Worm (Caenorhabditis elegans) whole organism, mixed stage, embryonic: ENCODE measurements around the gene T05A12.4.

Experiments
- elt-1 ChIP-seq: sonication (generic microtip); optimal IDR thresholded peaks from 2 replicates; lab custom pipeline; 2017; ENCODE audit warnings: missing genetic modification characterization, mild to moderate bottlenecking, missing compliant biosample characterization, antibody characterized with exemption, moderate library complexity, borderline replicate concordance; ENCODE audit not compliant: insufficient read depth
- elt-3 ChIP-seq: fragments of 150-350 bp; optimal IDR thresholded peaks from 2 replicates; lab custom pipeline; 2014; ENCODE audit warnings: missing biosample characterization, missing genetic modification characterization
- ham-2 ChIP-seq: fragments of 200-800 bp; sonication (Bioruptor generic); optimal IDR thresholded peaks from 2 replicates; lab custom pipeline; 2018; ENCODE audit warnings: mild to moderate bottlenecking, missing genetic modification characterization, missing compliant biosample characterization
- mab-5 ChIP-seq: fragments of 150-350 bp; optimal IDR thresholded peaks from 2 replicates; lab custom pipeline; 2014; ENCODE audit warnings: missing biosample characterization, missing genetic modification characterization
- nhr-237 ChIP-seq: fragments of 150-350 bp; optimal IDR thresholded peaks from 2 replicates; lab custom pipeline; 2014; ENCODE audit warnings: missing biosample characterization, missing genetic modification characterization
- nhr-28 ChIP-seq: fragments of 150-350 bp; optimal IDR thresholded peaks from 2 replicates; lab custom pipeline; 2014; ENCODE audit warnings: missing biosample characterization, missing genetic modification characterization
- ztf-11 ChIP-seq: fragments of 150-350 bp; optimal IDR thresholded peaks from 2 replicates; lab custom pipeline; 2014; ENCODE audit warnings: missing biosample characterization, missing genetic modification characterization

- TF ChIP-seq mab-5 (tag; lab: Kevin White, UChicago): no peak
- TF ChIP-seq elt-3 (tag; lab: Kevin White, UChicago): no peak
- no peak for TF ChIP-seq ham-2
- TF ChIP-seq elt-1 (tag; lab: Kevin White, UChicago): no peak
- peak; percentile 69 for TF ChIP-seq nhr-237 (tag; lab: Kevin White, UChicago)
- TF ChIP-seq ztf-11 (tag; lab: Kevin White, UChicago): no peak
- no peak for TF ChIP-seq nhr-28 (tag; lab: Kevin White, UChicago)
Measured at ce11 chrIV:6919318-6919717, 31.6 kb downstream of the T05A12.4 start, which contains the start of gene ruvb-2.
